Worm (Caenorhabditis elegans) whole organism, L2 larva: Measurements from ENCODE around the gene bath-5.

Experiments used
- F13H6.1 ChIP-seq: sonication (generic microtip); optimal IDR thresholded peaks from 2 replicates; lab custom pipeline; 2016; ENCODE audit warnings: missing genetic modification characterization, missing compliant biosample characterization
- blmp-1 ChIP-seq: sonication (generic microtip); optimal IDR thresholded peaks from 2 replicates; lab custom pipeline; 2017; ENCODE audit warnings: missing genetic modification characterization, mild to moderate bottlenecking, missing compliant biosample characterization, antibody characterized with exemption, moderate library complexity; ENCODE audit not compliant: insufficient read depth
- ceh-16 ChIP-seq: fragments of 150-350 bp; optimal IDR thresholded peaks from 2 replicates; lab custom pipeline; 2014; ENCODE audit warnings: missing biosample characterization, missing genetic modification characterization
- crh-2 ChIP-seq: sonication (generic microtip); optimal IDR thresholded peaks from 2 replicates; lab custom pipeline; 2017; ENCODE audit warnings: missing biosample characterization, missing genetic modification characterization
- lin-11 ChIP-seq: fragments of 150-350 bp; sonication (generic microtip); optimal IDR thresholded peaks from 2 replicates; lab custom pipeline; 2014; ENCODE audit warnings: missing biosample characterization, missing genetic modification characterization, inconsistent platforms, mixed read lengths
- lin-39 ChIP-seq: fragments of 150-350 bp; optimal IDR thresholded peaks from 2 replicates; lab custom pipeline; 2014; ENCODE audit warnings: missing biosample characterization, missing genetic modification reagents, missing genetic modification characterization
- nhr-77 ChIP-seq: fragments of 150-350 bp; optimal IDR thresholded peaks from 2 replicates; lab custom pipeline; 2014; ENCODE audit warnings: missing biosample characterization, missing genetic modification characterization
- ztf-11 ChIP-seq: sonication (generic microtip); optimal IDR thresholded peaks from 2 replicates; lab custom pipeline; 2017; ENCODE audit warnings: missing biosample characterization, missing genetic modification characterization

ce11 chrII:2063989-2064388, 32.2 kb upstream of the bath-5 start, which contains the start of gene F07E5.13:
- TF ChIP-seq lin-11 = no peak
- no peak for TF ChIP-seq blmp-1
- TF ChIP-seq ztf-11 (tag; lab: Kevin White, UChicago) = no peak
- TF ChIP-seq lin-39 (tag; lab: Kevin White, UChicago) = no peak
- TF ChIP-seq ceh-16 = no peak
- TF ChIP-seq F13H6.1 (tag; lab: Kevin White, UChicago) = no peak
- TF ChIP-seq crh-2 (tag; lab: Kevin White, UChicago) = no peak
- TF ChIP-seq nhr-77 (tag; lab: Kevin White, UChicago) = no peak
